Worm (Caenorhabditis elegans) whole organism, L2 larva: Measurements from ENCODE around the gene mvk-1.
A peak's percentile ranks its signal among the peaks of the same experiment; 100 is the strongest.

Experiments
- C34F6.9 ChIP-seq: fragments of 150-350 bp; optimal IDR thresholded peaks from 2 replicates; lab custom pipeline; 2014; ENCODE audit warnings: missing biosample characterization, missing genetic modification characterization
- F13H6.1 ChIP-seq: sonication (generic microtip); optimal IDR thresholded peaks from 2 replicates; lab custom pipeline; 2016; ENCODE audit warnings: missing genetic modification characterization, missing compliant biosample characterization
- Y55F3AM.14 ChIP-seq: fragments of 200-800 bp; sonication (Bioruptor generic); optimal IDR thresholded peaks from 2 replicates; lab custom pipeline; 2018; ENCODE audit warnings: mild to moderate bottlenecking, missing genetic modification characterization, missing compliant biosample characterization
- ZK546.5 ChIP-seq: sonication (generic microtip); optimal IDR thresholded peaks from 2 replicates; lab custom pipeline; 2017; ENCODE audit warnings: missing biosample characterization, missing genetic modification characterization
- alr-1 ChIP-seq: fragments of 150-350 bp; optimal IDR thresholded peaks from 2 replicates; lab custom pipeline; 2014; ENCODE audit warnings: missing biosample characterization, missing genetic modification characterization
- aly-2 ChIP-seq: fragments of 150-350 bp; optimal IDR thresholded peaks from 2 replicates; lab custom pipeline; 2014; ENCODE audit warnings: missing biosample characterization, missing genetic modification characterization
- ama-1 ChIP-seq: fragments of 150-350 bp; optimal IDR thresholded peaks from 2 replicates; lab custom pipeline; 2018; ENCODE audit warnings: inconsistent platforms
- blmp-1 ChIP-seq: sonication (generic microtip); optimal IDR thresholded peaks from 2 replicates; lab custom pipeline; 2017; ENCODE audit warnings: missing genetic modification characterization, mild to moderate bottlenecking, missing compliant biosample characterization, antibody characterized with exemption, moderate library complexity; ENCODE audit not compliant: insufficient read depth
- ceh-16 ChIP-seq: fragments of 150-350 bp; optimal IDR thresholded peaks from 2 replicates; lab custom pipeline; 2014; ENCODE audit warnings: missing biosample characterization, missing genetic modification characterization
- ceh-82 ChIP-seq: fragments of 150-350 bp; optimal IDR thresholded peaks from 2 replicates; lab custom pipeline; 2014; ENCODE audit warnings: missing biosample characterization, missing genetic modification characterization
- crh-2 ChIP-seq: sonication (generic microtip); optimal IDR thresholded peaks from 2 replicates; lab custom pipeline; 2017; ENCODE audit warnings: missing biosample characterization, missing genetic modification characterization
- dmd-4 ChIP-seq: sonication (generic microtip); optimal IDR thresholded peaks from 2 replicates; lab custom pipeline; 2017; ENCODE audit warnings: missing biosample characterization, missing genetic modification characterization
- egl-27 ChIP-seq: sonication (generic microtip); optimal IDR thresholded peaks from 3 replicates; lab custom pipeline; 2017; ENCODE audit warnings: missing biosample characterization, missing genetic modification reagents, missing genetic modification characterization
- elt-1 ChIP-seq: fragments of 150-350 bp; optimal IDR thresholded peaks from 2 replicates; lab custom pipeline; 2014; ENCODE audit warnings: missing biosample characterization, missing genetic modification characterization
- elt-3 ChIP-seq: sonication (generic microtip); optimal IDR thresholded peaks from 2 replicates; lab custom pipeline; 2017; ENCODE audit warnings: missing biosample characterization, missing genetic modification characterization
- fos-1 ChIP-seq: fragments of 150-350 bp; optimal IDR thresholded peaks from 2 replicates; lab custom pipeline; 2014; ENCODE audit warnings: missing biosample characterization, missing genetic modification characterization
- gmeb-1 ChIP-seq: fragments of 150-350 bp; optimal IDR thresholded peaks from 2 replicates; lab custom pipeline; 2014; ENCODE audit warnings: missing biosample characterization, missing genetic modification characterization
- lin-11 ChIP-seq: fragments of 150-350 bp; sonication (generic microtip); optimal IDR thresholded peaks from 2 replicates; lab custom pipeline; 2014; ENCODE audit warnings: missing biosample characterization, missing genetic modification characterization, inconsistent platforms, mixed read lengths
- lsy-2 ChIP-seq, 2 experiments: fragments of 150-350 bp in 1 of 2; sonication (generic microtip) in 1 of 2; optimal IDR thresholded peaks; 2 replicates each; lab custom pipeline; 2014 to 2017; ENCODE audit warnings: missing biosample characterization in 2 of 2, missing genetic modification characterization in 2 of 2
- mab-5 ChIP-seq: fragments of 150-350 bp; optimal IDR thresholded peaks from 2 replicates; lab custom pipeline; 2014; ENCODE audit warnings: missing biosample characterization, missing genetic modification characterization
- mbf-1 ChIP-seq: sonication (generic microtip); optimal IDR thresholded peaks from 2 replicates; lab custom pipeline; 2017; ENCODE audit warnings: missing biosample characterization, missing genetic modification characterization
- mdl-1 ChIP-seq, 2 experiments: fragments of 150-350 bp in 1 of 2; sonication (generic microtip) in 1 of 2; optimal IDR thresholded peaks; 2 replicates each; lab custom pipeline; 2017; ENCODE audit warnings: missing biosample characterization in 2 of 2, missing genetic modification characterization in 2 of 2
- nhr-10 ChIP-seq: sonication (generic microtip); optimal IDR thresholded peaks from 2 replicates; lab custom pipeline; 2017; ENCODE audit warnings: missing biosample characterization, missing genetic modification characterization
- nhr-11 ChIP-seq: fragments of 150-350 bp; optimal IDR thresholded peaks from 2 replicates; lab custom pipeline; 2014; ENCODE audit warnings: missing biosample characterization, missing genetic modification characterization
- nhr-12 ChIP-seq: fragments of 150-350 bp; optimal IDR thresholded peaks from 2 replicates; lab custom pipeline; 2014; ENCODE audit warnings: missing biosample characterization, missing genetic modification characterization
- nhr-129 ChIP-seq: fragments of 150-350 bp; optimal IDR thresholded peaks from 2 replicates; lab custom pipeline; 2014; ENCODE audit warnings: missing biosample characterization, missing genetic modification characterization
- nhr-23 ChIP-seq: fragments of 150-350 bp; optimal IDR thresholded peaks from 2 replicates; lab custom pipeline; 2014; ENCODE audit warnings: missing biosample characterization, missing genetic modification reagents, missing genetic modification characterization
- nhr-237 ChIP-seq: fragments of 150-350 bp; optimal IDR thresholded peaks from 2 replicates; lab custom pipeline; 2014; ENCODE audit warnings: missing biosample characterization, missing genetic modification characterization
- nhr-25 ChIP-seq: fragments of 150-350 bp; sonication (generic microtip); optimal IDR thresholded peaks from 3 replicates; lab custom pipeline; 2014; ENCODE audit warnings: missing biosample characterization, missing genetic modification characterization
- nhr-6 ChIP-seq: fragments of 150-350 bp; optimal IDR thresholded peaks from 2 replicates; lab custom pipeline; 2014; ENCODE audit warnings: missing biosample characterization, missing genetic modification characterization
- nhr-77 ChIP-seq: fragments of 150-350 bp; optimal IDR thresholded peaks from 2 replicates; lab custom pipeline; 2014; ENCODE audit warnings: missing biosample characterization, missing genetic modification characterization
- peb-1 ChIP-seq: fragments of 150-350 bp; optimal IDR thresholded peaks from 2 replicates; lab custom pipeline; 2014; ENCODE audit warnings: missing biosample characterization, missing genetic modification characterization
- sem-4 ChIP-seq: fragments of 150-350 bp; optimal IDR thresholded peaks from 2 replicates; lab custom pipeline; 2014; ENCODE audit warnings: missing biosample characterization, missing genetic modification reagents, missing genetic modification characterization
- skn-1 ChIP-seq: sonication (generic microtip); optimal IDR thresholded peaks from 2 replicates; lab custom pipeline; 2017; ENCODE audit warnings: missing biosample characterization, missing genetic modification characterization
- sma-3 ChIP-seq: sonication (generic microtip); optimal IDR thresholded peaks from 2 replicates; lab custom pipeline; 2016; ENCODE audit warnings: missing genetic modification reagents, missing genetic modification characterization, missing compliant biosample characterization
- sma-9 ChIP-seq, 2 experiments: fragments of 150-350 bp in 1 of 2; sonication (generic microtip) in 1 of 2; optimal IDR thresholded peaks; 2 replicates each; lab custom pipeline; 2014 to 2016; ENCODE audit warnings: missing genetic modification characterization in 2 of 2, mild to moderate bottlenecking in 1 of 2, missing biosample characterization in 1 of 2, missing compliant biosample characterization in 1 of 2, missing genetic modification reagents in 1 of 2, moderate library complexity in 1 of 2
- snpc-4 ChIP-seq: fragments of 150-350 bp; optimal IDR thresholded peaks from 2 replicates; lab custom pipeline; 2014; ENCODE audit warnings: missing biosample characterization, missing genetic modification characterization
- unc-39 ChIP-seq: fragments of 150-350 bp; optimal IDR thresholded peaks from 2 replicates; lab custom pipeline; 2014; ENCODE audit warnings: missing biosample characterization, missing genetic modification characterization
- unc-55 ChIP-seq: fragments of 150-350 bp; sonication (generic microtip); optimal IDR thresholded peaks from 3 replicates; lab custom pipeline; 2014; ENCODE audit warnings: missing biosample characterization, missing genetic modification reagents, missing genetic modification characterization
- zag-1 ChIP-seq: fragments of 150-350 bp; optimal IDR thresholded peaks from 2 replicates; lab custom pipeline; 2014; ENCODE audit warnings: missing biosample characterization, missing genetic modification characterization
- ztf-11 ChIP-seq: sonication (generic microtip); optimal IDR thresholded peaks from 2 replicates; lab custom pipeline; 2017; ENCODE audit warnings: missing biosample characterization, missing genetic modification characterization

Gene mvk-1

DNA sequence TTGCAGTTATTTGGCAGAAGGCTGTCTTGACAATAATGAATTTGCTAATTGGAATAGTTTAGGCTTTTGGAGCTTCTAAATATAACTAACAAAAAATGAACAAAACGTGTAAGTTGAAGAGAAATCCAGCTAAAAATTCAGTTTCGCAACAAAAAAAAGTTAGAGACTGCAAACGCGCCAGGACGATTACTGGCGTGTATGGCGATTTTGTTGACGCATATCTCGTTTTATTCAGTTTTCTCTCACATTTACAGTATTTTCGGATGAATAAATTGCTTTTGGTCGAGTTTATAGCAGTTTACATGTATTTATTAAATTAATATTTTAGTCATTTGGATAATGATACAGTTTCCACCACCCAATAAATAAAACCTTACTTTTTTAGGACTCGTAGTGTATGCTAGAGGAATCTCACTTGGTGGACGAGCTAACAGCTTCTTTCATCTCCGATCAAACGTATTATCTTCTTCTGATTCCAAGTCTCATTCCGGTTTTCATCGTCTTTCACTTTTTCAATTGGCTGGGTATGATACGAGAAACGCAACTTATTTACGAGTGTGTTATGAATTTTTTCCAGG lies 37.0 kb upstream of the mvk-1 start, which contains the start of the genes abcf-3 and F42A10.5 (continued):
- TF ChIP-seq sem-4 (tag; lab: Kevin White, UChicago) = peak; percentile 28
- TF ChIP-seq dmd-4 (tag; lab: Kevin White, UChicago) = no peak
- TF ChIP-seq sma-3 (GFP tag; lab: Kevin White, UChicago) = peak; percentile 42
- TF ChIP-seq ZK546.5 = no peak
- TF ChIP-seq crh-2 = peak; percentile 80
- no peak for TF ChIP-seq ztf-11 (tag; lab: Kevin White, UChicago)
- peak; percentile 66 for TF ChIP-seq mab-5 (tag; lab: Kevin White, UChicago)
- TF ChIP-seq gmeb-1 (tag; lab: Kevin White, UChicago) = peak; percentile 78
- no peak for TF ChIP-seq mbf-1 (tag; lab: Kevin White, UChicago)
- TF ChIP-seq fos-1 = peak; percentile 17
- TF ChIP-seq F13H6.1 (tag; lab: Kevin White, UChicago) = peak; percentile 50

DNA sequence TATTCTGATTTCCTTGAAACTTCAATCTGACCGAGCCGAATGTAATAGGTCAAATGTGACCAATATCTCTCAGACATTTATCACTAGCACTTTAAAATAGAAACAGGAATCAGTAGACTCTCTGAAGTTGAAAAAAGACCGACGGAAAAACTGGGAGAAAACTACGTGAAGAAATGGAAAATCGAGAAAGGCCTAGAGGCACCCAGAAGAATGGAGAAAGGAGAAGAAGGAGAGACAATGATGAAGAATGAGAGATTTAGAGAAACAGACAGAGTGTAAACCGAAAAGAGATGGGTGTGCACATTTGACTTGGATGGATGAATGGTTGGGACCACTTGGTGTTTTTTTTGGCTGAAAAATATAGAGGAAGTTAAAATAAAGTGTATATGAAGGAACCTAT lies 34.0 kb upstream of the mvk-1 start:
- TF ChIP-seq dmd-4 (tag; lab: Kevin White, UChicago) = no peak
- TF ChIP-seq skn-1 (tag; lab: Kevin White, UChicago) = no peak
- no peak for TF ChIP-seq aly-2
- peak; percentile 37 for TF ChIP-seq sma-9 (GFP tag; optimal IDR thresholded peaks at IDR 0.05; lab: Kevin White, UChicago)
- TF ChIP-seq sma-9 (tag; optimal IDR thresholded peaks at IDR 0.05; lab: Kevin White, UChicago) = no peak
- TF ChIP-seq nhr-25 (tag; lab: Kevin White, UChicago) = peak; percentile 13
- no peak for TF ChIP-seq blmp-1 (tag; lab: Kevin White, UChicago)
- TF ChIP-seq lin-11 = no peak
- no peak for TF ChIP-seq ZK546.5
- peak; percentile 80 for TF ChIP-seq C34F6.9 (tag; lab: Kevin White, UChicago)
- no peak for TF ChIP-seq zag-1 (tag; lab: Kevin White, UChicago)
- TF ChIP-seq elt-3 (tag; lab: Kevin White, UChicago) = no peak
- TF ChIP-seq nhr-23 (tag; lab: Kevin White, UChicago) = no peak
- TF ChIP-seq sem-4 (tag; lab: Kevin White, UChicago) = no peak
- TF ChIP-seq peb-1 (tag; lab: Kevin White, UChicago) = no peak
- TF ChIP-seq ceh-16 (tag; lab: Kevin White, UChicago) = no peak
- peak; percentile 56 for TF ChIP-seq ama-1 (lab: Kevin White, UChicago)
- no peak for TF ChIP-seq nhr-11
- TF ChIP-seq sma-3 (GFP tag; lab: Kevin White, UChicago) = no peak
- TF ChIP-seq mbf-1 (tag; lab: Kevin White, UChicago) = no peak
- TF ChIP-seq egl-27 (tag; lab: Kevin White, UChicago) = no peak
- no peak for TF ChIP-seq nhr-237 (tag; lab: Kevin White, UChicago)
- TF ChIP-seq snpc-4 (tag; lab: Kevin White, UChicago) = no peak
- no peak for TF ChIP-seq gmeb-1 (tag; lab: Kevin White, UChicago)
- peak; percentile 3 for TF ChIP-seq fos-1
- TF ChIP-seq mdl-1 (tag; optimal IDR thresholded peaks at IDR 0.05; lab: Kevin White, UChicago) = no peak
- no peak for TF ChIP-seq nhr-10 (tag; lab: Kevin White, UChicago)
- TF ChIP-seq nhr-6 = no peak
- no peak for TF ChIP-seq alr-1 (tag; lab: Kevin White, UChicago)
- TF ChIP-seq nhr-12 (tag; lab: Kevin White, UChicago) = no peak
- no peak for TF ChIP-seq Y55F3AM.14 (GFP tag; lab: Kevin White, UChicago)
- TF ChIP-seq F13H6.1 (tag; lab: Kevin White, UChicago) = peak; percentile 46
- peak; percentile 74 for TF ChIP-seq nhr-129 (tag; lab: Kevin White, UChicago)
- no peak for TF ChIP-seq elt-1
- TF ChIP-seq lsy-2 (tag; optimal IDR thresholded peaks at IDR 0.05; lab: Kevin White, UChicago) = peak in 1 of 2 experiments; percentile 60
- TF ChIP-seq crh-2 = peak; percentile 32
- no peak for TF ChIP-seq nhr-77 (tag; lab: Kevin White, UChicago)
- no peak for TF ChIP-seq unc-39
- peak; percentile 21 for TF ChIP-seq mab-5 (tag; lab: Kevin White, UChicago)
- TF ChIP-seq ceh-82 = no peak
- TF ChIP-seq unc-55 (GFP tag; lab: Kevin White, UChicago) = peak; percentile 45
- no peak for TF ChIP-seq ztf-11 (tag; lab: Kevin White, UChicago)
